Fruit fly (Drosophila melanogaster) Kc167 (cell line): ENCODE data around the gene CG17154.

Experiments used
- Myc ChIP-seq: fragments of >200 bp; optimal IDR thresholded peaks from 2 replicates; lab custom pipeline; 2017; ENCODE audit warnings: missing external identifiers
- h ChIP-seq: fragments of >200 bp; optimal IDR thresholded peaks from 3 replicates; lab custom pipeline; 2018; ENCODE audit warnings: missing external identifiers
- insv ChIP-seq: fragments of >200 bp; optimal IDR thresholded peaks from 3 replicates; lab custom pipeline; 2018; ENCODE audit warnings: missing external identifiers
- psq ChIP-seq: fragments of >200 bp; optimal IDR thresholded peaks from 2 replicates; lab custom pipeline; 2017; ENCODE audit warnings: missing external identifiers
- ttk ChIP-seq: sonication (Bioruptor generic); optimal IDR thresholded peaks from 2 replicates; lab custom pipeline; 2017; ENCODE audit warnings: missing external identifiers

- no peak for TF ChIP-seq psq (lab: Kevin White, UChicago)
- no peak for TF ChIP-seq insv (lab: Kevin White, UChicago)
- no peak for TF ChIP-seq h (lab: Kevin White, UChicago)
- no peak for TF ChIP-seq ttk (lab: Kevin White, UChicago)
- TF ChIP-seq Myc = no peak
These were observed 1.9 kb downstream of the CG17154 start for dm6 chr3L:12090184-12090897.
